Worm (Caenorhabditis elegans): ENCODE measurements around the gene F56D6.11.
"Not testable (repeated sequence)": the region's sequence is repeated elsewhere in the genome, so short reads cannot be mapped to it uniquely, and the experiment has no call there.

The F56D6.11 gene

ce11 chrIV:3914462-3914861, 8.2 kb upstream of the F56D6.11 start, which contains the start of gene F56D6.19:
Gene F56D6.19 (plus strand): TSS chrIV:3914762.
- TF ChIP-seq unc-120 (tag; optimal IDR thresholded peaks at IDR 0.05; ENCODE audit: poor library complexity, severe bottlenecking) = no peak
- TF ChIP-seq pha-4 (tag; optimal IDR thresholded peaks at IDR 0.05) = no peak
- TF ChIP-seq mls-2 (tag; optimal IDR thresholded peaks at IDR 0.05) = no peak
- TF ChIP-seq ztf-11 (tag; optimal IDR thresholded peaks at IDR 0.05) = no peak
- no peak for TF ChIP-seq cnd-1 (tag; optimal IDR thresholded peaks at IDR 0.05)
- no peak for TF ChIP-seq flh-1 (GFP tag; optimal IDR thresholded peaks at IDR 0.05)
- no peak for TF ChIP-seq nhr-12 (tag; optimal IDR thresholded peaks at IDR 0.05)
- TF ChIP-seq lsy-2 (tag; optimal IDR thresholded peaks at IDR 0.05) = no peak
- TF ChIP-seq lin-13 (tag; optimal IDR thresholded peaks at IDR 0.05) = no peak
- TF ChIP-seq blmp-1 (tag; optimal IDR thresholded peaks at IDR 0.05) = no peak
- no peak for TF ChIP-seq ceh-43 (GFP tag; optimal IDR thresholded peaks at IDR 0.05)
- no peak for TF ChIP-seq unc-39 (tag; optimal IDR thresholded peaks at IDR 0.05)

- TF ChIP-seq unc-120 (tag; optimal IDR thresholded peaks at IDR 0.05; ENCODE audit: poor library complexity, severe bottlenecking) (no peak), lin-13 (tag; optimal IDR thresholded peaks at IDR 0.05) (no peak), mab-5 (tag; optimal IDR thresholded peaks at IDR 0.05) (no peak), sptf-1 (tag; optimal IDR thresholded peaks at IDR 0.05) (no peak), unc-39 (tag; optimal IDR thresholded peaks at IDR 0.05) (no peak), ceh-83 (GFP tag; optimal IDR thresholded peaks at IDR 0.05) (no peak), cnd-1 (tag; optimal IDR thresholded peaks at IDR 0.05) (no peak), snpc-4 (tag; optimal IDR thresholded peaks at IDR 0.05) (no peak), sem-2 (GFP tag; optimal IDR thresholded peaks at IDR 0.05) (no peak), bed-3 (GFP tag; optimal IDR thresholded peaks at IDR 0.05) (no peak), pha-4 (tag; optimal IDR thresholded peaks at IDR 0.05) (no peak), zip-8 (tag; optimal IDR thresholded peaks at IDR 0.05) (no peak), M03D4.4 (tag; optimal IDR thresholded peaks at IDR 0.05) (no peak), drap-1 (GFP tag; optimal IDR thresholded peaks at IDR 0.05) (no peak), ceh-43 (GFP tag; optimal IDR thresholded peaks at IDR 0.05) (no peak), tbx-8 (GFP tag; optimal IDR thresholded peaks at IDR 0.05) (no peak), nhr-237 (tag; optimal IDR thresholded peaks at IDR 0.05) (no peak)
Measured at ce11 chrIV:3912598-3912997, 6.3 kb upstream of the F56D6.11 start, which contains the start of gene F56D6.20. Gene F56D6.20 (plus strand): TSS chrIV:3912898.

- TF ChIP-seq ces-1 (GFP tag; optimal IDR thresholded peaks at IDR 0.05); mls-2 (tag; optimal IDR thresholded peaks at IDR 0.05); zip-8 (tag; optimal IDR thresholded peaks at IDR 0.05): not testable (repeated sequence)
Measured at ce11 chrIV:3911848-3912247, 5.6 kb upstream of the F56D6.11 start, which contains the start of gene F56D6.18. Gene F56D6.18 (minus strand): TSS chrIV:3911948.

- TF ChIP-seq snpc-4 (tag; optimal IDR thresholded peaks at IDR 0.05) (no peak), ceh-43 (GFP tag; optimal IDR thresholded peaks at IDR 0.05) (no peak), blmp-1 (tag; optimal IDR thresholded peaks at IDR 0.05) (no peak), unc-120 (tag; optimal IDR thresholded peaks at IDR 0.05; ENCODE audit: poor library complexity, severe bottlenecking) (no peak), bed-3 (GFP tag; optimal IDR thresholded peaks at IDR 0.05) (no peak), sptf-1 (tag; optimal IDR thresholded peaks at IDR 0.05) (no peak), nhr-28 (tag; optimal IDR thresholded peaks at IDR 0.05) (no peak)
Measured at ce11 chrIV:3909114-3909513, 2.8 kb upstream of the F56D6.11 start, which contains the start of gene F56D6.13. Gene F56D6.13 (plus strand): TSS chrIV:3909414.

ce11 chrIV:3907506-3908188, 1.4 kb upstream of the F56D6.11 start, which contains the start of the genes F56D6.22 and F56D6.12:
Gene F56D6.22 (minus strand): TSS chrIV:3907606.
Gene F56D6.12 (plus strand): TSS chrIV:3908138.
- TF ChIP-seq nhr-28 (tag; optimal IDR thresholded peaks at IDR 0.05) = no peak
- no peak for TF ChIP-seq cnd-1 (tag; optimal IDR thresholded peaks at IDR 0.05)
- no peak for TF ChIP-seq nhr-2 (tag; optimal IDR thresholded peaks at IDR 0.05)
- TF ChIP-seq elt-3 (tag; optimal IDR thresholded peaks at IDR 0.05) = no peak
- no peak for TF ChIP-seq mab-5 (tag; optimal IDR thresholded peaks at IDR 0.05)
- TF ChIP-seq tbx-8 (GFP tag; optimal IDR thresholded peaks at IDR 0.05) = no peak
- no peak for TF ChIP-seq nhr-12 (tag; optimal IDR thresholded peaks at IDR 0.05)
- no peak for TF ChIP-seq hlh-1 (tag; optimal IDR thresholded peaks at IDR 0.05)
- TF ChIP-seq zip-8 (tag; optimal IDR thresholded peaks at IDR 0.05) = no peak
- TF ChIP-seq flh-1 (GFP tag; optimal IDR thresholded peaks at IDR 0.05) = no peak
- no peak for TF ChIP-seq nhr-76 (tag; optimal IDR thresholded peaks at IDR 0.05)

Data from whole organism, mixed stage, embryonic.